Worm (Caenorhabditis elegans) whole organism, mixed stage, embryonic: Measurements from ENCODE around the gene F46G10.1.

Source experiments
- ceh-39 ChIP-seq: fragments of 150-350 bp; optimal IDR thresholded peaks from 2 replicates; lab custom pipeline; 2014; ENCODE audit warnings: missing biosample characterization, missing genetic modification characterization
- ceh-43 ChIP-seq: fragments of 200-800 bp; sonication (Bioruptor generic); optimal IDR thresholded peaks from 2 replicates; lab custom pipeline; 2018; ENCODE audit warnings: mild to moderate bottlenecking, missing genetic modification characterization, moderate library complexity, missing compliant biosample characterization
- elt-1 ChIP-seq: sonication (generic microtip); optimal IDR thresholded peaks from 2 replicates; lab custom pipeline; 2017; ENCODE audit warnings: missing genetic modification characterization, mild to moderate bottlenecking, missing compliant biosample characterization, antibody characterized with exemption, moderate library complexity, borderline replicate concordance; ENCODE audit not compliant: insufficient read depth
- flh-1 ChIP-seq: fragments of 200-800 bp; sonication (Bioruptor generic); optimal IDR thresholded peaks from 2 replicates; lab custom pipeline; 2018; ENCODE audit warnings: mild to moderate bottlenecking, missing genetic modification characterization, moderate library complexity, missing compliant biosample characterization
- lin-13 ChIP-seq: fragments of 150-350 bp; optimal IDR thresholded peaks from 2 replicates; lab custom pipeline; 2014; ENCODE audit warnings: missing biosample characterization, missing genetic modification characterization
- lsy-2 ChIP-seq: fragments of 150-350 bp; optimal IDR thresholded peaks from 2 replicates; lab custom pipeline; 2014; ENCODE audit warnings: missing biosample characterization, missing genetic modification characterization
- nhr-12 ChIP-seq: fragments of 150-350 bp; optimal IDR thresholded peaks from 2 replicates; lab custom pipeline; 2014; ENCODE audit warnings: missing biosample characterization, missing genetic modification characterization
- nhr-237 ChIP-seq: fragments of 150-350 bp; optimal IDR thresholded peaks from 2 replicates; lab custom pipeline; 2014; ENCODE audit warnings: missing biosample characterization, missing genetic modification characterization
- nhr-76 ChIP-seq: sonication (generic microtip); optimal IDR thresholded peaks from 2 replicates; lab custom pipeline; 2017; ENCODE audit warnings: missing biosample characterization, missing genetic modification characterization
- tbx-8 ChIP-seq: fragments of 200-800 bp; sonication (Bioruptor generic); optimal IDR thresholded peaks from 2 replicates; lab custom pipeline; 2018; ENCODE audit warnings: mild to moderate bottlenecking, missing genetic modification characterization, moderate library complexity, missing compliant biosample characterization
- unc-39 ChIP-seq: fragments of 150-350 bp; optimal IDR thresholded peaks from 2 replicates; lab custom pipeline; 2014; ENCODE audit warnings: missing biosample characterization, missing genetic modification characterization
- unc-62 ChIP-seq: fragments of 150-350 bp; optimal IDR thresholded peaks from 2 replicates; lab custom pipeline; 2014; ENCODE audit warnings: missing biosample characterization, missing genetic modification reagents, missing genetic modification characterization
- ztf-11 ChIP-seq: fragments of 150-350 bp; optimal IDR thresholded peaks from 2 replicates; lab custom pipeline; 2014; ENCODE audit warnings: missing biosample characterization, missing genetic modification characterization

DNA sequence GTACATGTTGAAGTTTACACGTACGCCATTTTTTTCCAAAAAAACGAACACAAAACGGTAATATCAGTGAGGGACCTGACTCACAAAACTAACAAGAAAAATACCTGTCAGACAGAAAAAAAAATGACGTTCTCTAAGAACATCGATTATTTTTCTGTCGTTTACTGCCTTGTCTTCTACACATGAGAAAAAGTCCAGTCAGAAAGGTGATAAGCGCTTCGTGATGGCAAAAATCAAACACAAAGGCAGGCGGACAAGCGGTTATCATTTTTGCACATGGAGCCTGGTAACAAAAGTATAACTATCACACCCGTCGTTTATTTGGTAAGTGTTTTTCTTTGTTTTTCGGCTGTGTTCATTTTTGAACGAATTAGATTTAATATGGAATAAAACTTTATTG lies 22.3 kb upstream of the F46G10.1 start, which contains the start of gene F46G10.4:
- TF ChIP-seq nhr-12 = no peak
- no peak for TF ChIP-seq unc-39 (tag; lab: Kevin White, UChicago)
- TF ChIP-seq elt-1 (tag; lab: Kevin White, UChicago) = no peak
- no peak for TF ChIP-seq ceh-39
- TF ChIP-seq unc-62 = no peak
- no peak for TF ChIP-seq flh-1
- no peak for TF ChIP-seq ceh-43 (GFP tag; lab: Kevin White, UChicago)
- TF ChIP-seq nhr-237 (tag; lab: Kevin White, UChicago) = no peak
- no peak for TF ChIP-seq lsy-2 (tag; lab: Kevin White, UChicago)
- no peak for TF ChIP-seq lin-13
- no peak for TF ChIP-seq nhr-76 (tag; lab: Kevin White, UChicago)
- no peak for TF ChIP-seq tbx-8 (GFP tag; lab: Kevin White, UChicago)
- TF ChIP-seq ztf-11 = no peak
